Fruit fly (Drosophila melanogaster) whole organism, prepupa: Measurements from ENCODE around the gene CG3349.

Source experiments
- CG15336 ChIP-seq: fragments of 200-800 bp; sonication (Bioruptor generic); IDR thresholded peaks from 2 replicates; pipeline ENCODE4 v1.3.6; 2022; ENCODE audit warnings: missing biosample characterization, missing genetic modification characterization
- CG7368 ChIP-seq: fragments of 200-800 bp; sonication (Bioruptor generic); optimal IDR thresholded peaks from 3 replicates; lab custom pipeline; 2016; ENCODE audit warnings: missing biosample characterization, missing genetic modification characterization
- dac ChIP-seq: fragments of 200-800 bp; sonication (Bioruptor generic); optimal IDR thresholded peaks from 2 replicates; lab custom pipeline; 2017; ENCODE audit warnings: missing biosample characterization, mild to moderate bottlenecking, missing genetic modification characterization
- esn ChIP-seq: fragments of 200-800 bp; sonication (Bioruptor generic); optimal IDR thresholded peaks from 2 replicates; lab custom pipeline; 2016; ENCODE audit warnings: missing biosample characterization, mild to moderate bottlenecking, missing genetic modification characterization, moderate library complexity

DNA sequence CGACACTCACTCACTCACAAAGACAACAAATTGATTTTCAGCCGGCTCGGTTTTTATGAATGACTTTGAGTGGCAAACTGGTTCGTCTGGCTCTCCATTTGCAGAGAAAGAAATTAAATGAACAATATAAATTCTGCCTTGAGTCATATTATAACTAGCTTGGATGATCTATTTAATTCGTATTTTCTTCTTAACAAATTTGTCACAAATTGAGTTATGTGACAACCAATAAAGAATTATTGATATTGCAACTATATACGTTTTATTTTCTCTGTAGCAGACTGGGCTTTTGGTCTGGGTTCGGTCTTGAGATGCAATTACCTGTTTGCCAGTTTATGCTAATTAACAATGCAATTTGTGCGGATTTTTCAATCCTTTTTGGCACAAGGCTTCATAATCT lies 27.4 kb downstream of the CG3349 start:
- TF ChIP-seq CG15336 (GFP tag; lab: Robert Waterston, UW), result peak; percentile 97
- peak; percentile 69 for TF ChIP-seq dac
- TF ChIP-seq CG7368 (GFP tag; lab: Kevin White, UChicago), result peak; percentile 76
- peak; percentile 82 for TF ChIP-seq esn (GFP tag; lab: Kevin White, UChicago)
